Worm (Caenorhabditis elegans): ENCODE results near the gene tph-1.

DNA sequence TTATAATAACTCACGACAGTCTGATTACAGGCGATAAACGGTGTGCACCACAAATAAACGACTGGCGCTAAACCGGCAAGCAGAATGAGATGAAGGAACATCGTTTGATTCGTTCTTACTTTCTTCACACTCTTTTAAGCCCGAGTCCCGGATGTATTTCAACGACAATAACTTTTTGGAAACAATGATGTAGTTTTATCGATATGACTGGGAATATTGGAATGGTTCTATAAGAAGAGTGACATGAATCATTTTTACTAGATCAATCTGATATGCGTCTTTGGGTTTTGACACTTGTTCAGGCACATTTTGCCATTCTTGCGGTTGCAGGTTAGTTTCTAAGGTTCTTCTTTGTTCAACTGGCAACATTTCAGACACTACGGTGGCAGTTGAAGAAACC is 12.4 kb downstream of the tph-1 start, which contains the start of the genes ZK1290.11 and ZK1290.1:
- TF ChIP-seq ceh-36 (tag; optimal IDR thresholded peaks at IDR 0.05) = no peak
- no peak for TF ChIP-seq ama-1 (optimal IDR thresholded peaks at IDR 0.05)
- TF ChIP-seq tra-4 (tag; optimal IDR thresholded peaks at IDR 0.05) = no peak
- TF ChIP-seq B0310.2 (tag; optimal IDR thresholded peaks at IDR 0.05) = no peak
- no peak for TF ChIP-seq ets-7 (tag; optimal IDR thresholded peaks at IDR 0.05)
